Fruit fly (Drosophila melanogaster): ENCODE results near the gene Fum3.

Gene Fum3

dm6 chr3L:11431251-11431925 lies 34.3 kb downstream of the Fum3 start (continued):
- TF ChIP-seq pnt (GFP tag; optimal IDR thresholded peaks at IDR 0.05) (peak; percentile 61), amos (GFP tag; IDR thresholded peaks at IDR 0.05; ENCODE audit: partially characterized antibody) (no peak), crp (GFP tag; optimal IDR thresholded peaks at IDR 0.05) (peak in 1 of 2 experiments; percentile 16), CTCF (GFP tag; optimal IDR thresholded peaks at IDR 0.05) (no peak), CG4360 (GFP tag; IDR thresholded peaks at IDR 0.05) (peak; percentile 49; the same call in 1 of the 2 replicates), CG34422 (GFP tag; IDR thresholded peaks at IDR 0.05) (peak; percentile 63; the same call in 2 of the 3 replicates), Eip74EF (GFP tag; optimal IDR thresholded peaks at IDR 0.05) (no peak), Antp (GFP tag; optimal IDR thresholded peaks at IDR 0.05) (peak; percentile 69), sd (tag; optimal IDR thresholded peaks at IDR 0.05) (peak; percentile 26), CG31224 (GFP tag; IDR thresholded peaks at IDR 0.05) (peak; percentile 58), gfzf (GFP tag; optimal IDR thresholded peaks at IDR 0.05) (no peak), mam (GFP tag; optimal IDR thresholded peaks at IDR 0.05) (peak; percentile 77), CG10209 (GFP tag; optimal IDR thresholded peaks at IDR 0.05) (peak; percentile 78), chm (GFP tag; IDR thresholded peaks at IDR 0.05) (peak; percentile 55; the same call in 1 of the 2 replicates), stwl (tag; optimal IDR thresholded peaks at IDR 0.05) (no peak), CG7987 (GFP tag; optimal IDR thresholded peaks at IDR 0.05) (no peak), repo (GFP tag; optimal IDR thresholded peaks at IDR 0.05) (no peak), gce (GFP tag; IDR thresholded peaks at IDR 0.05) (no peak), CG11085 (GFP tag; IDR thresholded peaks at IDR 0.05) (peak; percentile 48; the same call in 1 of the 2 replicates), CG15601 (tag; optimal IDR thresholded peaks at IDR 0.05) (peak; percentile 18), E2f2 (GFP tag; IDR thresholded peaks at IDR 0.05) (peak; percentile 36; the same call in 1 of the 2 replicates)

dm6 chr3L:11429695-11430094 lies 36.0 kb downstream of the Fum3 start:
- TF ChIP-seq CG3838 (GFP tag; optimal IDR thresholded peaks at IDR 0.05) (no peak), ewg (GFP tag; optimal IDR thresholded peaks at IDR 0.05) (peak; percentile 31), NFAT (GFP tag; IDR thresholded peaks at IDR 0.05) (no peak), CG10654 (GFP tag; optimal IDR thresholded peaks at IDR 0.05) (no peak), CG2712 (tag; optimal IDR thresholded peaks at IDR 0.05) (peak; percentile 48), CG4404 (GFP tag; IDR thresholded peaks at IDR 0.05) (no peak), Dfd (GFP tag; optimal IDR thresholded peaks at IDR 0.05) (no peak), CG31365 (tag; optimal IDR thresholded peaks at IDR 0.05) (no peak), CG31441 (GFP tag; IDR thresholded peaks at IDR 0.05) (peak; percentile 57), CG3847 (GFP tag; IDR thresholded peaks at IDR 0.05) (no peak), CG13287 (GFP tag; IDR thresholded peaks at IDR 0.05; ENCODE audit: partially characterized antibody) (no peak), CG7928 (GFP tag; optimal IDR thresholded peaks at IDR 0.05) (no peak), z (GFP tag; IDR thresholded peaks at IDR 0.05) (no peak), E2f1 (GFP tag; IDR thresholded peaks at IDR 0.05) (no peak), CG11085 (GFP tag; IDR thresholded peaks at IDR 0.05) (no peak), gcm2 (GFP tag; optimal IDR thresholded peaks at IDR 0.05) (no peak), Atf6 (GFP tag; IDR thresholded peaks at IDR 0.05) (no peak), CG12744 (GFP tag; optimal IDR thresholded peaks at IDR 0.05) (no peak), CoRest (tag; optimal IDR thresholded peaks at IDR 0.05) (peak; percentile 65), Bteb2 (GFP tag; optimal IDR thresholded peaks at IDR 0.05) (no peak), CG9817 (tag; optimal IDR thresholded peaks at IDR 0.05) (no peak), eve (GFP tag; optimal IDR thresholded peaks at IDR 0.05) (peak in 1 of 2 experiments; percentile 83), vfl (GFP tag; optimal IDR thresholded peaks at IDR 0.05) (no peak), ems (GFP tag; optimal IDR thresholded peaks at IDR 0.05) (no peak), CG6765 (GFP tag; optimal IDR thresholded peaks at IDR 0.05) (no peak), Sin3A (optimal IDR thresholded peaks at IDR 0.05) (no peak), CG10979 (tag; optimal IDR thresholded peaks at IDR 0.05) (peak; percentile 58), Pdp1 (GFP tag; optimal IDR thresholded peaks at IDR 0.05) (no peak), jing (GFP tag; optimal IDR thresholded peaks at IDR 0.05) (no peak), sr (GFP tag; IDR thresholded peaks at IDR 0.05) (no peak), CG10274 (GFP tag; optimal IDR thresholded peaks at IDR 0.05) (no peak)

Data from whole organism, embryonic.